Worm (Caenorhabditis elegans) whole organism, L2 larva: ENCODE measurements around the gene srd-1.

Experiments used
- ama-1 ChIP-seq: fragments of 150-350 bp; optimal IDR thresholded peaks from 2 replicates; lab custom pipeline; 2018; ENCODE audit warnings: inconsistent platforms
- ceh-82 ChIP-seq: fragments of 150-350 bp; optimal IDR thresholded peaks from 2 replicates; lab custom pipeline; 2014; ENCODE audit warnings: missing biosample characterization, missing genetic modification characterization
- egl-27 ChIP-seq: sonication (generic microtip); optimal IDR thresholded peaks from 3 replicates; lab custom pipeline; 2017; ENCODE audit warnings: missing biosample characterization, missing genetic modification reagents, missing genetic modification characterization
- lin-13 ChIP-seq: fragments of 150-350 bp; optimal IDR thresholded peaks from 2 replicates; lab custom pipeline; 2014; ENCODE audit warnings: missing biosample characterization, missing genetic modification reagents, missing genetic modification characterization
- mab-5 ChIP-seq: fragments of 150-350 bp; optimal IDR thresholded peaks from 2 replicates; lab custom pipeline; 2014; ENCODE audit warnings: missing biosample characterization, missing genetic modification characterization
- mdl-1 ChIP-seq, 2 experiments: fragments of 150-350 bp in 1 of 2; sonication (generic microtip) in 1 of 2; optimal IDR thresholded peaks; 2 replicates each; lab custom pipeline; 2017; ENCODE audit warnings: missing biosample characterization in 2 of 2, missing genetic modification characterization in 2 of 2
- snpc-4 ChIP-seq: fragments of 150-350 bp; optimal IDR thresholded peaks from 2 replicates; lab custom pipeline; 2014; ENCODE audit warnings: missing biosample characterization, missing genetic modification characterization
- unc-55 ChIP-seq: fragments of 150-350 bp; sonication (generic microtip); optimal IDR thresholded peaks from 3 replicates; lab custom pipeline; 2014; ENCODE audit warnings: missing biosample characterization, missing genetic modification reagents, missing genetic modification characterization
- unc-62 ChIP-seq: fragments of 150-350 bp; optimal IDR thresholded peaks from 2 replicates; lab custom pipeline; 2014; ENCODE audit warnings: missing biosample characterization, missing genetic modification reagents, missing genetic modification characterization

- TF ChIP-seq mdl-1 (tag; optimal IDR thresholded peaks at IDR 0.05; lab: Kevin White, UChicago) (no peak), egl-27 (tag; lab: Kevin White, UChicago) (no peak), mab-5 (tag; lab: Kevin White, UChicago) (no peak), lin-13 (no peak), snpc-4 (tag; lab: Kevin White, UChicago) (no peak), ceh-82 (tag; lab: Kevin White, UChicago) (no peak), ama-1 (lab: Kevin White, UChicago) (no peak), unc-55 (no peak), unc-62 (no peak)
These were observed 45.8 kb downstream of the srd-1 start for ce11 chrII:10136771-10137170.
